Worm (Caenorhabditis elegans) whole organism, L4 larva: ENCODE results near the gene str-134.

ENCODE experiments used
- ZK546.5 ChIP-seq, 2 experiments: sonication (generic microtip); optimal IDR thresholded peaks; 2 replicates each; lab custom pipeline; 2017; ENCODE audit warnings: missing biosample characterization in 2 of 2, missing genetic modification characterization in 2 of 2
- aly-2 ChIP-seq: sonication (generic microtip); optimal IDR thresholded peaks from 2 replicates; lab custom pipeline; 2018; ENCODE audit warnings: missing biosample characterization, missing genetic modification characterization
- arid-1 ChIP-seq: fragments of 200-800 bp; sonication (Bioruptor generic); conservative IDR thresholded peaks from 2 replicates; pipeline ENCODE4 v1.3.6; 2022; ENCODE audit warnings: missing genetic modification reagents, missing genetic modification characterization, missing compliant biosample characterization
- dmd-6 ChIP-seq: fragments of 200-800 bp; sonication (Bioruptor generic); IDR thresholded peaks from 2 replicates; pipeline ENCODE4 v1.3.6; 2022; ENCODE audit warnings: missing genetic modification reagents, missing genetic modification characterization, missing compliant biosample characterization
- dpl-1 ChIP-seq: fragments of 150-350 bp; optimal IDR thresholded peaks from 2 replicates; lab custom pipeline; 2014; ENCODE audit warnings: missing biosample characterization, missing genetic modification reagents, missing genetic modification characterization
- egl-27 ChIP-seq: sonication (generic microtip); optimal IDR thresholded peaks from 3 replicates; lab custom pipeline; 2017; ENCODE audit warnings: missing biosample characterization, missing genetic modification reagents, missing genetic modification characterization
- hlh-30 ChIP-seq: sonication (generic microtip); optimal IDR thresholded peaks from 2 replicates; lab custom pipeline; 2017; ENCODE audit warnings: antibody characterized with exemption, mild to moderate bottlenecking, missing genetic modification characterization, missing compliant biosample characterization; ENCODE audit not compliant: insufficient read depth
- lsy-2 ChIP-seq, 2 experiments: fragments of 150-350 bp in 1 of 2; sonication (generic microtip) in 1 of 2; optimal IDR thresholded peaks; 2 replicates each; lab custom pipeline; 2014 to 2017; ENCODE audit warnings: missing biosample characterization in 2 of 2, missing genetic modification characterization in 2 of 2
- nhr-11 ChIP-seq: fragments of 150-350 bp; optimal IDR thresholded peaks from 2 replicates; lab custom pipeline; 2014; ENCODE audit warnings: missing biosample characterization, missing genetic modification characterization
- nhr-237 ChIP-seq: sonication (generic microtip); optimal IDR thresholded peaks from 2 replicates; lab custom pipeline; 2017; ENCODE audit warnings: missing biosample characterization, missing genetic modification characterization
- spr-3 ChIP-seq: fragments of 200-800 bp; sonication (Bioruptor generic); optimal IDR thresholded peaks from 2 replicates; lab custom pipeline; 2018; ENCODE audit warnings: mild to moderate bottlenecking, missing genetic modification characterization, missing compliant biosample characterization
- tra-1 ChIP-seq: fragments of 200-800 bp; sonication (Bioruptor generic); IDR thresholded peaks from 2 replicates; pipeline ENCODE4 v1.3.6; 2022; ENCODE audit warnings: missing genetic modification reagents, missing genetic modification characterization, missing compliant biosample characterization
- unc-130 ChIP-seq: sonication (generic microtip); optimal IDR thresholded peaks from 2 replicates; lab custom pipeline; 2016; ENCODE audit warnings: missing genetic modification reagents, missing genetic modification characterization, missing compliant biosample characterization
- unc-62 ChIP-seq, 3 experiments: fragments of 150-350 bp in 1 of 3; sonication (generic microtip); optimal IDR thresholded peaks in 2 of 3; peaks in 1 of 3; 1 replicate in 1 of 3; 2 replicates in 2 of 3; lab custom pipeline; 2014 to 2017; ENCODE audit warnings: missing biosample characterization in 3 of 3, missing genetic modification characterization in 3 of 3, missing genetic modification reagents in 3 of 3, missing genotype in 1 of 3

DNA sequence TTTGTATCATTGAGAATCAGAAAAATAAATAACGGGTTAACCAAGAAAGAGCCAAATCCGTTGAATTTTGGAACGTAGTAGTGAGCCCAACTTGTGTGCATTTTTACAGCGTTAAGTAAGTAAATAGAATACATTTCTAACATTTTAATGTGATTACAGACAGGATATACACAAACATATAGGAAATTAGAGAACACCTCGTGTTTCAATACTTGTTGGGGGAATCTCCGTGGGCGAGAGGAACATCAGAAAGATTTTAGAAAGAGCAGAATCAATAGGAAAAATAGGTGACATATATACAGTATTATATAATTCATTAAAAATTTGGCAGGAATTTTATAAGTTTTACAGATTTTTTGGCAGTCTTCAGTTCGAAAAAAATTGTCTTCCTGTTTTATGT is 4.7 kb upstream of the str-134 start, which contains the start of gene srj-24:
- TF ChIP-seq ZK546.5 (tag; optimal IDR thresholded peaks at IDR 0.05; lab: Kevin White, UChicago): no peak
- no peak for TF ChIP-seq dmd-6
- no peak for TF ChIP-seq aly-2 (tag; lab: Kevin White, UChicago)
- TF ChIP-seq tra-1 (GFP tag; lab: Robert Waterston, UW): no peak
- TF ChIP-seq lsy-2 (tag; optimal IDR thresholded peaks at IDR 0.05; lab: Kevin White, UChicago): no peak
- TF ChIP-seq hlh-30 (tag; lab: Kevin White, UChicago): no peak
- TF ChIP-seq nhr-237 (tag; lab: Kevin White, UChicago): no peak
- no peak for TF ChIP-seq unc-62 (GFP tag; optimal IDR thresholded peaks at IDR 0.05 in 1 of 2; lab: Kevin White, UChicago)
- TF ChIP-seq unc-62 (tag; optimal IDR thresholded peaks at IDR 0.05; lab: Kevin White, UChicago): no peak
- no peak for TF ChIP-seq unc-130 (GFP tag; lab: Kevin White, UChicago)
- no peak for TF ChIP-seq arid-1
- no peak for TF ChIP-seq egl-27 (tag; lab: Kevin White, UChicago)
- no peak for TF ChIP-seq spr-3 (GFP tag; lab: Kevin White, UChicago)
- no peak for TF ChIP-seq dpl-1 (GFP tag; lab: Kevin White, UChicago)
- no peak for TF ChIP-seq nhr-11 (tag; lab: Kevin White, UChicago)
